Worm (Caenorhabditis elegans) whole organism, L4 larva: Measurements from ENCODE around the gene wdr-20.

Source experiments
- F10B5.3 ChIP-seq: sonication (generic microtip); optimal IDR thresholded peaks from 2 replicates; lab custom pipeline; 2016; ENCODE audit warnings: mild to moderate bottlenecking, missing genetic modification characterization, missing compliant biosample characterization
- F26F4.8 ChIP-seq: fragments of 200-800 bp; sonication (Bioruptor generic); conservative IDR thresholded peaks from 2 replicates; pipeline ENCODE4 v1.3.6; 2022; ENCODE audit warnings: missing genetic modification characterization, missing compliant biosample characterization
- F37D6.2 ChIP-seq: sonication (generic microtip); optimal IDR thresholded peaks from 2 replicates; lab custom pipeline; 2016; ENCODE audit warnings: mild to moderate bottlenecking, missing genetic modification characterization, missing compliant biosample characterization
- F49E8.2 ChIP-seq: sonication (generic microtip); optimal IDR thresholded peaks from 2 replicates; lab custom pipeline; 2016; ENCODE audit warnings: missing compliant biosample characterization, mild to moderate bottlenecking, missing genetic modification characterization, borderline replicate concordance
- R02D3.7 ChIP-seq: fragments of 150-350 bp; sonication (generic microtip); optimal IDR thresholded peaks from 3 replicates; lab custom pipeline; 2014; ENCODE audit warnings: missing biosample characterization, missing genetic modification characterization
- Y105C5A.15 ChIP-seq: fragments of 200-800 bp; sonication (Bioruptor generic); IDR thresholded peaks from 2 replicates; pipeline ENCODE4 v1.3.6; 2022; ENCODE audit warnings: missing genetic modification characterization, missing compliant biosample characterization
- arid-1 ChIP-seq: fragments of 200-800 bp; sonication (Bioruptor generic); conservative IDR thresholded peaks from 2 replicates; pipeline ENCODE4 v1.3.6; 2022; ENCODE audit warnings: missing genetic modification reagents, missing genetic modification characterization, missing compliant biosample characterization
- ceh-20 ChIP-seq: fragments of 200-800 bp; sonication (Bioruptor generic); IDR thresholded peaks from 2 replicates; pipeline ENCODE4 v1.3.6; 2022; ENCODE audit warnings: missing genetic modification reagents, missing genetic modification characterization, missing compliant biosample characterization
- ceh-28 ChIP-seq: fragments of 150-350 bp; optimal IDR thresholded peaks from 2 replicates; lab custom pipeline; 2014; ENCODE audit warnings: missing biosample characterization, missing genetic modification reagents, missing genetic modification characterization
- ceh-82 ChIP-seq: sonication (generic microtip); optimal IDR thresholded peaks from 2 replicates; lab custom pipeline; 2017; ENCODE audit warnings: missing biosample characterization, missing genetic modification characterization
- ces-1 ChIP-seq: fragments of 150-350 bp; sonication (generic microtip); optimal IDR thresholded peaks from 4 replicates; lab custom pipeline; 2014; ENCODE audit warnings: missing biosample characterization, missing genetic modification reagents, missing genetic modification characterization
- ctbp-1 ChIP-seq: fragments of 200-800 bp; sonication (Bioruptor generic); IDR thresholded peaks from 2 replicates; pipeline ENCODE4 v1.3.6; 2022; ENCODE audit warnings: missing genetic modification reagents, missing genetic modification characterization, missing compliant biosample characterization
- daf-16 ChIP-seq, 3 experiments: sonication (generic microtip); optimal IDR thresholded peaks; 2 replicates each; lab custom pipeline; 2016 to 2017; ENCODE audit warnings: missing genetic modification characterization in 3 of 3, missing genetic modification reagents in 3 of 3, mild to moderate bottlenecking in 2 of 3, missing compliant biosample characterization in 2 of 3, missing biosample characterization in 1 of 3, moderate library complexity in 1 of 3
- dmd-9 ChIP-seq: fragments of 200-800 bp; sonication (Bioruptor generic); IDR thresholded peaks from 2 replicates; pipeline ENCODE4 v1.3.6; 2022; ENCODE audit warnings: missing genetic modification reagents, missing genetic modification characterization, missing compliant biosample characterization
- dpl-1 ChIP-seq: fragments of 150-350 bp; optimal IDR thresholded peaks from 2 replicates; lab custom pipeline; 2014; ENCODE audit warnings: missing biosample characterization, missing genetic modification reagents, missing genetic modification characterization
- duxl-1 ChIP-seq: sonication (generic microtip); optimal IDR thresholded peaks from 2 replicates; lab custom pipeline; 2016; ENCODE audit warnings: mild to moderate bottlenecking, missing genetic modification characterization, moderate library complexity, missing compliant biosample characterization; ENCODE audit not compliant: poor library complexity
- dve-1 ChIP-seq: sonication (generic microtip); optimal IDR thresholded peaks from 2 replicates; lab custom pipeline; 2017; ENCODE audit warnings: antibody characterized with exemption, mild to moderate bottlenecking, missing genetic modification characterization, missing compliant biosample characterization; ENCODE audit not compliant: insufficient read depth
- fos-1 ChIP-seq: fragments of 150-350 bp; optimal IDR thresholded peaks from 2 replicates; lab custom pipeline; 2014; ENCODE audit warnings: missing biosample characterization, missing genetic modification characterization
- hif-1 ChIP-seq, 2 experiments: sonication (generic microtip); optimal IDR thresholded peaks; 2 replicates each; lab custom pipeline; 2016 to 2017; ENCODE audit warnings: missing compliant biosample characterization in 2 of 2, missing genetic modification characterization in 2 of 2, missing genetic modification reagents in 2 of 2, missing genotype in 2 of 2, mild to moderate bottlenecking in 1 of 2
- hlh-30 ChIP-seq: sonication (generic microtip); optimal IDR thresholded peaks from 2 replicates; lab custom pipeline; 2017; ENCODE audit warnings: antibody characterized with exemption, mild to moderate bottlenecking, missing genetic modification characterization, missing compliant biosample characterization; ENCODE audit not compliant: insufficient read depth
- lin-1 ChIP-seq: fragments of 200-800 bp; sonication (Bioruptor generic); IDR thresholded peaks from 2 replicates; pipeline ENCODE4 v1.3.6; 2022; ENCODE audit warnings: missing genetic modification reagents, missing genetic modification characterization, missing compliant biosample characterization
- lin-38 ChIP-seq: fragments of 200-800 bp; sonication (Bioruptor generic); IDR thresholded peaks from 2 replicates; pipeline ENCODE4 v1.3.6; 2022; ENCODE audit warnings: missing genetic modification reagents, missing genetic modification characterization, missing compliant biosample characterization
- lir-3 ChIP-seq: sonication (generic microtip); optimal IDR thresholded peaks from 2 replicates; lab custom pipeline; 2016; ENCODE audit warnings: mild to moderate bottlenecking, missing genetic modification characterization, missing compliant biosample characterization
- lsy-2 ChIP-seq, 2 experiments: fragments of 150-350 bp in 1 of 2; sonication (generic microtip) in 1 of 2; optimal IDR thresholded peaks; 2 replicates each; lab custom pipeline; 2014 to 2017; ENCODE audit warnings: missing biosample characterization in 2 of 2, missing genetic modification characterization in 2 of 2
- mdl-1 ChIP-seq, 2 experiments: fragments of 150-350 bp in 1 of 2; sonication (generic microtip) in 1 of 2; optimal IDR thresholded peaks; 2 replicates each; lab custom pipeline; 2014 to 2017; ENCODE audit warnings: missing biosample characterization in 2 of 2, missing genetic modification characterization in 2 of 2
- mep-1 ChIP-seq: fragments of 150-350 bp; sonication (generic microtip); optimal IDR thresholded peaks from 3 replicates; lab custom pipeline; 2014; ENCODE audit warnings: missing biosample characterization, missing genetic modification characterization
- mes-2 ChIP-seq: sonication (generic microtip); optimal IDR thresholded peaks from 2 replicates; lab custom pipeline; 2016; ENCODE audit warnings: missing genotype, mild to moderate bottlenecking, missing genetic modification characterization, missing compliant biosample characterization; ENCODE audit not compliant: poor library complexity, severe bottlenecking
- mxl-2 ChIP-seq: fragments of 200-800 bp; sonication (Bioruptor generic); conservative IDR thresholded peaks from 2 replicates; pipeline ENCODE4 v1.3.6; 2022; ENCODE audit warnings: missing genetic modification reagents, missing genetic modification characterization, missing compliant biosample characterization
- mxl-3 ChIP-seq: fragments of 200-800 bp; sonication (Bioruptor generic); optimal IDR thresholded peaks from 2 replicates; lab custom pipeline; 2018; ENCODE audit warnings: mild to moderate bottlenecking, missing genetic modification characterization, missing compliant biosample characterization
- nhr-10 ChIP-seq: fragments of 150-350 bp; optimal IDR thresholded peaks from 2 replicates; lab custom pipeline; 2014; ENCODE audit warnings: missing biosample characterization, missing genetic modification characterization
- nhr-237 ChIP-seq: sonication (generic microtip); optimal IDR thresholded peaks from 2 replicates; lab custom pipeline; 2017; ENCODE audit warnings: missing biosample characterization, missing genetic modification characterization
- nhr-28 ChIP-seq: fragments of 150-350 bp; optimal IDR thresholded peaks from 2 replicates; lab custom pipeline; 2014; ENCODE audit warnings: missing biosample characterization, missing genetic modification characterization
- nhr-42 ChIP-seq: fragments of 200-800 bp; sonication (Bioruptor generic); IDR thresholded peaks from 2 replicates; pipeline ENCODE4 v1.3.6; 2022; ENCODE audit warnings: missing genetic modification characterization, missing compliant biosample characterization
- pha-4 ChIP-seq, 2 experiments: fragments of 150-350 bp in 1 of 2; fragments of 200-800 bp in 1 of 2; sonication (Bioruptor generic) in 1 of 2; IDR thresholded peaks in 1 of 2; optimal IDR thresholded peaks in 1 of 2; 2 replicates each; pipeline versions ENCODE4 v1.3.6 to Lab custom; 2014 to 2022; ENCODE audit warnings: missing genetic modification characterization in 2 of 2, missing genetic modification reagents in 2 of 2, missing biosample characterization in 1 of 2, missing compliant biosample characterization in 1 of 2
- snpc-1.2 ChIP-seq: fragments of 200-800 bp; sonication (Bioruptor generic); IDR thresholded peaks from 2 replicates; pipeline ENCODE4 v1.3.6; 2022; ENCODE audit warnings: missing genetic modification reagents, missing genetic modification characterization, missing compliant biosample characterization
- spr-1 ChIP-seq: sonication (generic microtip); optimal IDR thresholded peaks from 2 replicates; lab custom pipeline; 2016; ENCODE audit warnings: mild to moderate bottlenecking, missing genetic modification characterization, missing compliant biosample characterization
- vab-7 ChIP-seq: fragments of 200-800 bp; sonication (Bioruptor generic); IDR thresholded peaks from 2 replicates; pipeline ENCODE4 v1.3.6; 2022; ENCODE audit warnings: missing genetic modification reagents, missing genetic modification characterization, missing compliant biosample characterization
- zag-1 ChIP-seq: fragments of 150-350 bp; optimal IDR thresholded peaks from 2 replicates; lab custom pipeline; 2014; ENCODE audit warnings: missing biosample characterization, missing genetic modification characterization
- ztf-7 ChIP-seq: fragments of 150-350 bp; optimal IDR thresholded peaks from 2 replicates; lab custom pipeline; 2014; ENCODE audit warnings: missing biosample characterization, missing genetic modification characterization

Gene wdr-20

ce11 chrV:10134077-10134693 lies at the start of gene wdr-20, which contains the start of the genes C08B6.18 and C08B6.8:
Gene wdr-20 (minus strand): TSS chrV:10134158.
Gene C08B6.18 (minus strand): TSS chrV:10134127.
Gene C08B6.8 (plus strand): TSS chrV:10134643.
- no peak for TF ChIP-seq ces-1 (GFP tag; lab: Kevin White, UChicago)
- no peak for TF ChIP-seq F26F4.8 (GFP tag; lab: Robert Waterston, UW)
- TF ChIP-seq mes-2 (tag; lab: Kevin White, UChicago): peak; percentile 21
- TF ChIP-seq lin-38 (GFP tag; lab: Robert Waterston, UW): peak; percentile 62
- peak in 1 of 2 experiments; percentile 44 for TF ChIP-seq lsy-2 (tag; optimal IDR thresholded peaks at IDR 0.05; lab: Kevin White, UChicago)
- no peak for TF ChIP-seq nhr-237 (tag; lab: Kevin White, UChicago)
- TF ChIP-seq snpc-1.2: no peak
- TF ChIP-seq ztf-7 (tag; lab: Kevin White, UChicago): no peak
- no peak for TF ChIP-seq F49E8.2 (tag; lab: Kevin White, UChicago)
- TF ChIP-seq R02D3.7 (tag; lab: Kevin White, UChicago): no peak

- TF ChIP-seq F37D6.2 (tag; lab: Kevin White, UChicago) (no peak), mes-2 (tag; lab: Kevin White, UChicago) (no peak), dmd-9 (GFP tag; lab: Robert Waterston, UW) (no peak), ceh-20 (GFP tag; lab: Robert Waterston, UW) (no peak), lir-3 (tag; lab: Kevin White, UChicago) (no peak), F10B5.3 (no peak), fos-1 (tag; lab: Kevin White, UChicago) (no peak), ceh-28 (tag; lab: Kevin White, UChicago) (no peak), nhr-237 (tag; lab: Kevin White, UChicago) (no peak), mxl-3 (GFP tag; lab: Kevin White, UChicago) (no peak), Y105C5A.15 (GFP tag; lab: Robert Waterston, UW) (no peak)
- TF ChIP-seq, all 104 proteins: peak for 0
These were observed 49.0 kb upstream of the wdr-20 start, which contains the start of gene ZK856.4 for ce11 chrV:10182984-10183383. Gene ZK856.4 (plus strand): TSS chrV:10183284.

- TF ChIP-seq lin-1 (GFP tag; lab: Robert Waterston, UW) (no peak), nhr-28 (peak; percentile 27), F26F4.8 (GFP tag; lab: Robert Waterston, UW) (no peak), daf-16 (GFP tag; optimal IDR thresholded peaks at IDR 0.05; lab: Kevin White, UChicago) (no peak), daf-16 (tag; optimal IDR thresholded peaks at IDR 0.05; lab: Kevin White, UChicago) (peak; percentile 49), hif-1 (tag; optimal IDR thresholded peaks at IDR 0.05; lab: Kevin White, UChicago) (peak in 1 of 2 experiments; percentile 74), dve-1 (tag; lab: Kevin White, UChicago) (peak; percentile 4)
- TF ChIP-seq, all 104 proteins: peak for 4
These were observed 45.3 kb upstream of the wdr-20 start, which contains the start of gene cul-5 for ce11 chrV:10179235-10179634. Gene cul-5 (plus strand): TSS chrV:10179535.

ce11 chrV:10178166-10178565 lies 44.2 kb upstream of the wdr-20 start:
- TF ChIP-seq ceh-82 (tag; lab: Kevin White, UChicago) (no peak), vab-7 (no peak), mep-1 (tag; lab: Kevin White, UChicago) (peak; percentile 63), hlh-30 (tag; lab: Kevin White, UChicago) (peak; percentile 64), mxl-3 (GFP tag; lab: Kevin White, UChicago) (peak; percentile 24), mdl-1 (tag; optimal IDR thresholded peaks at IDR 0.05; lab: Kevin White, UChicago) (peak in 1 of 2 experiments; percentile 17), spr-1 (peak; percentile 14), nhr-10 (tag; lab: Kevin White, UChicago) (no peak), pha-4 (GFP tag; IDR thresholded peaks at IDR 0.05; lab: Robert Waterston, UW) (no peak), pha-4 (tag; optimal IDR thresholded peaks at IDR 0.05; lab: Kevin White, UChicago) (no peak), dve-1 (tag; lab: Kevin White, UChicago) (peak; percentile 60), dpl-1 (GFP tag; lab: Kevin White, UChicago) (peak; percentile 27), mxl-2 (GFP tag; lab: Robert Waterston, UW) (no peak), ctbp-1 (0 out of 2 replicates have a peak, but pooled peaks have one; percentile 22), mes-2 (tag; lab: Kevin White, UChicago) (peak; percentile 38), nhr-42 (GFP tag; lab: Robert Waterston, UW) (no peak), lsy-2 (tag; optimal IDR thresholded peaks at IDR 0.05; lab: Kevin White, UChicago) (peak in 1 of 2 experiments; percentile 64), snpc-1.2 (no peak), arid-1 (no peak), zag-1 (tag; lab: Kevin White, UChicago) (peak; percentile 32), ces-1 (GFP tag; lab: Kevin White, UChicago) (no peak), duxl-1 (tag; lab: Kevin White, UChicago) (no peak), daf-16 (GFP tag; optimal IDR thresholded peaks at IDR 0.05; lab: Kevin White, UChicago) (no peak), daf-16 (tag; optimal IDR thresholded peaks at IDR 0.05; lab: Kevin White, UChicago) (peak; percentile 12), nhr-28 (peak; percentile 40)
